Fruit fly (Drosophila melanogaster) whole organism: ENCODE data around the gene wdn.

Source experiments
- CG8478 ChIP-seq: fragments of >200 bp; optimal IDR thresholded peaks from 2 replicates; lab custom pipeline; 2018; ENCODE audit warnings: inconsistent platforms
- Dll ChIP-seq: fragments of >200 bp; optimal IDR thresholded peaks from 2 replicates; lab custom pipeline; 2017
- EcR ChIP-seq, 2 experiments: fragments of >200 bp; optimal IDR thresholded peaks; 2 replicates each; lab custom pipeline; 2017; ENCODE audit warnings: missing biosample characterization in 2 of 2, missing genetic modification characterization in 2 of 2, missing genetic modification reagents in 2 of 2
- pan ChIP-seq: fragments of >200 bp; optimal IDR thresholded peaks from 2 replicates; lab custom pipeline; 2017
- psq ChIP-seq: fragments of >200 bp; optimal IDR thresholded peaks from 2 replicates; lab custom pipeline; 2017
- usp ChIP-seq: fragments of >200 bp; optimal IDR thresholded peaks from 2 replicates; lab custom pipeline; 2017; ENCODE audit warnings: missing biosample characterization, missing genetic modification characterization, mixed read lengths

wdn gene

dm6 chr3R:28831172-28831571 is 20.0 kb upstream of the wdn start:
- TF ChIP-seq Dll (lab: Kevin White, UChicago) (no peak), CG8478 (lab: Kevin White, UChicago) (no peak), usp (GFP tag; lab: Kevin White, UChicago) (no peak), EcR (GFP tag; optimal IDR thresholded peaks at IDR 0.05; lab: Kevin White, UChicago) (no peak), pan (lab: Kevin White, UChicago) (no peak), psq (lab: Kevin White, UChicago) (no peak)

DNA sequence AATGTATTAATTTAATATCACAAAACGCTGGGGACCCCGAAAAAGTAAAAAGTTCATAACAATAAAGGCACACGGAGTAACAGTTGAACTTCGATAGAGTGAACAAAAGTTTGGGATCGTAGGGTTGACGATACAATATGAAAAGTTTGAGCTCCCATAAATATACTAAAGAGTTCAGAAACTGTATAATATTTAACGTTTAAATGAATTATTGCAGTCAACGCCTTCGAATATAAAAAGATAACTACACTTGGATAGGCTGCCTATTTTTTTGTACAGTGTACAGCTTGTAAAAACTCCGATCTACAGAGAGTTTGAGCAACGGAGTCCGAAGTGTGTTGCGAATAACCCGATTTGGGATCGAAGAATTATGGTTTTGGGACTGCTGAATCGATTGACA is 19.6 kb upstream of the wdn start:
- TF ChIP-seq usp (GFP tag; lab: Kevin White, UChicago) (no peak), Dll (lab: Kevin White, UChicago) (no peak), CG8478 (lab: Kevin White, UChicago) (no peak), EcR (GFP tag; optimal IDR thresholded peaks at IDR 0.05; lab: Kevin White, UChicago) (no peak), psq (lab: Kevin White, UChicago) (no peak), pan (lab: Kevin White, UChicago) (no peak)

dm6 chr3R:28829328-28829916 is 18.3 kb upstream of the wdn start:
- no peak for TF ChIP-seq pan (lab: Kevin White, UChicago)
- no peak for TF ChIP-seq EcR (GFP tag; optimal IDR thresholded peaks at IDR 0.05; lab: Kevin White, UChicago)
- no peak for TF ChIP-seq usp (GFP tag; lab: Kevin White, UChicago)
- no peak for TF ChIP-seq CG8478 (lab: Kevin White, UChicago)
- no peak for TF ChIP-seq Dll (lab: Kevin White, UChicago)
- TF ChIP-seq psq (lab: Kevin White, UChicago), result no peak

DNA sequence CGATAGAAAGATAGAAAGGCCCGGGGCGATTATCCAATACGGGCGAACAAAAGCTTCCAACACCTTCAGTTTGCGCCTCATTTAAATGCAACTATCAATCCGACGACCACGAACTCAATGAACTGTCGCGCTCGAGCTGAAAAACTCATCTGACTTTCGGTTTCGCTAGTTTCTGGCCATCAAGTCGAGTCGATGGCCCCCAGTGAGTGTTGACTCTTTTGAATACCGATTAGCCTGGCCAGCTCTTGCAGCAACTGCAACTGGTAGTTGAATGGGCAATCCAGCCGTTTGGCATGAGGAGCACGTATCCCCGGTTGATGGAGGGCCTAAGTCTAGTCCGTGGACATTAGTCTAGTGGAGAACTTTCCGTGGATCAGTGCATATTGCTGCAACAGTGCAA is 16.1 kb upstream of the wdn start:
- TF ChIP-seq Dll (lab: Kevin White, UChicago), result no peak
- TF ChIP-seq psq (lab: Kevin White, UChicago), result no peak
- TF ChIP-seq EcR (GFP tag; optimal IDR thresholded peaks at IDR 0.05; lab: Kevin White, UChicago), result no peak
- no peak for TF ChIP-seq usp (GFP tag; lab: Kevin White, UChicago)
- TF ChIP-seq CG8478 (lab: Kevin White, UChicago), result no peak
- TF ChIP-seq pan (lab: Kevin White, UChicago), result no peak

DNA sequence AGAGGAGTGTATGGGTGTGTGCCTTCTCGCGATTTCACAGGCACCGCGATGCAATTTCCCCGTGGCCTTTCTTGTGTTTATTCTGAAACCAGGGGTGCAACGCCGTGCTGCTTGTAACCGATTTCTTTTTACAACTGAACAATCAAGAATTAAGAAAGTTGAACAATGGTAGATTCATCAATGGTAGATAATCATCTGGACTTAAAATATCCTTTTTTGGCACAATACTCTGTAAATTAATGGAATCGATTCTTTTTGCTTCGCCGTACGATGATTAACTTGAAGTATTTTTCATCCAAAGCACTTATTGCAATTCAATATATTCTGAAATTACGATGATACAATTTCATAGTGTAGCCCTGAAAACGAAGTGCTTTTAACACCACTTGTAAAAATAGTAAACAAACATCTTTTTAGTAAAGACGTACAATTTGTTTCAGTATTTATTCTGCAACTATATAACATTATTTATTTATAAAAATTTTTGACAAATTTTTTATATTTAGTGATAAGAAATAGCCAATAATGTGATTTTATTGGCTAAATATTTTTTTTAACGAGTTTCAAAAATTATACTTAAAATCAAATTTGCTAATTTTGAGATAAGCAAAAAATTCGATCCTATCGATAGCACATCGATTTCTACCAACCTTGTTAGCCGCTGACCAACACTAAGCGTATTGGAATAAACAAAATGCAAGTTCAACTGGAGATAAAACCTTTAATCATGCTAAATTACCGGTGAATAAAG is 8.6 kb upstream of the wdn start, which contains the start of the genes CG1523 and CG1647:
Gene CG1523 (minus strand): TSS at position 114 of the 751 bp plus-strand sequence.
Gene CG1647 (plus strand): TSS at position 667 of the 751 bp plus-strand sequence.
- TF ChIP-seq pan (lab: Kevin White, UChicago), result no peak
- no peak for TF ChIP-seq CG8478 (lab: Kevin White, UChicago)
- TF ChIP-seq EcR (GFP tag; optimal IDR thresholded peaks at IDR 0.05; lab: Kevin White, UChicago), result no peak
- no peak for TF ChIP-seq usp (GFP tag; lab: Kevin White, UChicago)
- no peak for TF ChIP-seq psq (lab: Kevin White, UChicago)
- no peak for TF ChIP-seq Dll (lab: Kevin White, UChicago)

DNA sequence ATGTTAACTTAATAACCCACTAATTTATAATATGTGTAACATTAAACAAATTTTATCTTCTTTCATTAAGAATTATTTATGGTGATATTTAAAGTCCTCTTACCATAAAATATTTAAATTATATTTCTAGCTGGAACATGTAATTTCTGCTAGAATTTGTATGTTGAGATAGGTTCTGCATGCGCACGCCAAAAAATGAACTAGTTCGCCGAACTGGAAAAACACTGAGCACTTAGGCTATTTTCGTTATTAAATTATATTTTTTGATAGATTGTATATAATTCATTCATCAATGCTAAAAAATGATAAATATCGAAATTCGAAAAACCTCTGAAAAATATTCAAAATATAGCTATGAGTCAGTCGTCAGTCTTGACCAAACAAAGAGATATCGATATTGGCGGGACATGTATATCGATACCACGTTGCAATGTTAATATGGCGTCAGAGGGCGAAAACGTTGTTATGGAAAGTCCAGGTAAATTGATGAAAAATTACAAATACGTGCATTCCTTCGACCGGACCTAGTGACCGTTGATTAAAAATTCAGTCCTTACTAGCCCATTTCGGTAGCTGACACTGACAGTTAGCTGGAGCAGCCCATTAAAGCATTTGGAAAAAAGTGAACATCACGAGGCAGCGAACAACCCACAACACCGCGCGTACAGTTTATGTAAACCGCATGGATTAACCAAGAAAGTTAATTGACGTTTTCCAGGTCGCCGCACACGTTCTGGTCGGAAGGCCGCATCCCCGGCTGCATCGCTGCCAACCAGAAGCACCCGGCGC is 734 bp upstream of the wdn start, which contains the start of gene Prp39:
Gene Prp39 (plus strand): TSS at position 426 of the 789 bp plus-strand sequence.
- TF ChIP-seq CG8478 (lab: Kevin White, UChicago) (no peak), EcR (GFP tag; optimal IDR thresholded peaks at IDR 0.05; lab: Kevin White, UChicago) (no peak), pan (lab: Kevin White, UChicago) (no peak), Dll (lab: Kevin White, UChicago) (no peak), psq (lab: Kevin White, UChicago) (no peak), usp (GFP tag; lab: Kevin White, UChicago) (no peak)

DNA sequence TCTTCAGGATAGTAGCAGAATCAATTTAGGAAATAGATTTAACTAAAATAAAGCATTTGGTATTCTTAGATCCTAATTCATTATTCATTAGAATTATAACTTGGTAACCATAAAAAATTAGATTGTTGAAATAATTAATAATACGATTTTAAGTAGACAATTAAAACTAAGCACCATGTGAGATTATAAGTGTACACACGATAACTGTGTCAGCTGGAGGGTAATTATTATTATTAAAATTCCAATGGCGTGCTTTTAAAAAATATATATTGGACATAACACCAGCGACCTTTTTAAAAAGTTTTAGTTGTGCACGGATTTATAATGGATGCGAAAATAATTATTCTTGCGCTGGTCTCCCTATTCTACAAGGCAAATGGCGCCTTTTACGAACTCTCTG is 4.7 kb downstream of the wdn start, which contains the start of gene CheB98a:
Gene CheB98a (plus strand): TSS at position 301 of the 400 bp plus-strand sequence.
- no peak for TF ChIP-seq usp (GFP tag; lab: Kevin White, UChicago)
- no peak for TF ChIP-seq EcR (GFP tag; optimal IDR thresholded peaks at IDR 0.05; lab: Kevin White, UChicago)
- TF ChIP-seq Dll (lab: Kevin White, UChicago), result no peak
- TF ChIP-seq psq (lab: Kevin White, UChicago), result no peak
- TF ChIP-seq CG8478 (lab: Kevin White, UChicago), result no peak
- no peak for TF ChIP-seq pan (lab: Kevin White, UChicago)

DNA sequence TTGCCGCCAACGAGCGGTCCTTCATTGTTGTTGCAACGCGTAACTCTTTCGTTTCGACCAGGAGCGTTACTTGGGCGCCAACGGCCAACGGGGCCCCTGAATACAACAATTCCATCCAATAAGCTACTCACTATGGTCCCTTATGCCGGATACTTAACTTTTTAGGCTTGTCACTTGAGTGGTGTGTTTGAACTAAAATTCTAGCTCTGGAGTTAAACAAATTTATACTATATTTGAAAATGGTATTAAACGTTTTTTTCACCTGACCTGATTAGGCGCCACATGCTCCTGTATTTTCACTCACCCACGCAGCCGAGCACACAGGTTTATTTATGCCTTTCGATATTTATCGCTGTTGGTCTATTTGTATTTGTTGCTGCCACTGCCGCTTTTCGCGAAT is 6.0 kb downstream of the wdn start:
- TF ChIP-seq pan (lab: Kevin White, UChicago), result no peak
- no peak for TF ChIP-seq CG8478 (lab: Kevin White, UChicago)
- TF ChIP-seq psq (lab: Kevin White, UChicago), result no peak
- TF ChIP-seq usp (GFP tag; lab: Kevin White, UChicago), result no peak
- TF ChIP-seq Dll (lab: Kevin White, UChicago), result no peak

- no peak for TF ChIP-seq psq (lab: Kevin White, UChicago)
- no peak for TF ChIP-seq Dll (lab: Kevin White, UChicago)
- TF ChIP-seq CG8478 (lab: Kevin White, UChicago), result no peak
- TF ChIP-seq usp (GFP tag; lab: Kevin White, UChicago), result no peak
- TF ChIP-seq EcR (GFP tag; optimal IDR thresholded peaks at IDR 0.05; lab: Kevin White, UChicago), result no peak
- TF ChIP-seq pan (lab: Kevin White, UChicago), result no peak
These were observed 20.9 kb downstream of the wdn start, which contains the start of gene intr for dm6 chr3R:28790222-28790621. intr (plus strand) TSS chr3R:28790522.

- TF ChIP-seq Dll (lab: Kevin White, UChicago) (no peak), pan (lab: Kevin White, UChicago) (no peak), usp (GFP tag; lab: Kevin White, UChicago) (no peak), EcR (GFP tag; optimal IDR thresholded peaks at IDR 0.05; lab: Kevin White, UChicago) (no peak), CG8478 (lab: Kevin White, UChicago) (no peak), psq (lab: Kevin White, UChicago) (no peak)
These were observed 21.8 kb downstream of the wdn start, which contains the start of gene CG34295 for dm6 chr3R:28789317-28789716. CG34295 (plus strand) TSS chr3R:28789617.
